Fruit fly (Drosophila melanogaster) whole organism, embryonic: ENCODE measurements around the gene Sk2.

Experiments used
- Bdp1 ChIP-seq: fragments of 200-800 bp; sonication (Bioruptor generic); optimal IDR thresholded peaks from 3 replicates; lab custom pipeline; 2016; ENCODE audit warnings: missing biosample characterization, missing genetic modification characterization
- Blimp-1 ChIP-seq: fragments of 200-800 bp; sonication (Bioruptor generic); optimal IDR thresholded peaks from 3 replicates; lab custom pipeline; 2018; ENCODE audit warnings: missing biosample characterization, missing genetic modification characterization, mild to moderate bottlenecking, moderate library complexity, missing genetic modification reagents
- BtbVII ChIP-seq: fragments of 200-800 bp; sonication (Bioruptor generic); optimal IDR thresholded peaks from 3 replicates; lab custom pipeline; 2017; ENCODE audit warnings: missing biosample characterization, mild to moderate bottlenecking, missing genetic modification characterization
- CG1024 ChIP-seq: fragments of 200-800 bp; sonication (Bioruptor generic); IDR thresholded peaks from 2 replicates; pipeline ENCODE4 v1.3.6; 2022; ENCODE audit warnings: missing biosample characterization, missing genetic modification characterization
- CG10543 ChIP-seq: fragments of 200-800 bp; sonication (Bioruptor generic); optimal IDR thresholded peaks from 3 replicates; lab custom pipeline; 2017; ENCODE audit warnings: missing biosample characterization, mild to moderate bottlenecking, missing genetic modification characterization, moderate library complexity
- CG1233 ChIP-seq: fragments of 200-800 bp; sonication (Bioruptor generic); optimal IDR thresholded peaks from 4 replicates; lab custom pipeline; 2018; ENCODE audit warnings: missing biosample characterization, mild to moderate bottlenecking, missing genetic modification characterization
- CG12769 ChIP-seq: fragments of 200-800 bp; sonication (Bioruptor generic); optimal IDR thresholded peaks from 2 replicates; lab custom pipeline; 2019; ENCODE audit warnings: missing biosample characterization, mild to moderate bottlenecking, missing genetic modification characterization, moderate library complexity
- CG13894 ChIP-seq: fragments of 200-800 bp; sonication (Bioruptor generic); optimal IDR thresholded peaks from 3 replicates; lab custom pipeline; 2018; ENCODE audit warnings: missing biosample characterization, mild to moderate bottlenecking, missing genetic modification characterization, moderate library complexity
- CG15073 ChIP-seq: fragments of 200-800 bp; sonication (Bioruptor generic); optimal IDR thresholded peaks from 2 replicates; lab custom pipeline; 2016; ENCODE audit warnings: missing biosample characterization, missing genetic modification characterization
- CG15479 ChIP-seq: fragments of 200-800 bp; sonication (Bioruptor generic); optimal IDR thresholded peaks from 3 replicates; lab custom pipeline; 2019; ENCODE audit warnings: missing biosample characterization, mild to moderate bottlenecking, missing genetic modification characterization, moderate library complexity
- CG15696 ChIP-seq: fragments of 200-800 bp; sonication (Bioruptor generic); optimal IDR thresholded peaks from 2 replicates; lab custom pipeline; 2019; ENCODE audit warnings: missing biosample characterization, mild to moderate bottlenecking, missing genetic modification characterization, moderate library complexity
- CG1603 ChIP-seq: fragments of 200-800 bp; sonication (Bioruptor generic); optimal IDR thresholded peaks from 2 replicates; lab custom pipeline; 2019; ENCODE audit warnings: missing biosample characterization, mild to moderate bottlenecking, missing genetic modification characterization, moderate library complexity
- CG16815 ChIP-seq: fragments of 200-800 bp; sonication (Bioruptor generic); optimal IDR thresholded peaks from 3 replicates; lab custom pipeline; 2017; ENCODE audit warnings: missing biosample characterization, mild to moderate bottlenecking, missing genetic modification characterization
- CG18011 ChIP-seq: fragments of 200-800 bp; sonication (Bioruptor generic); optimal IDR thresholded peaks from 2 replicates; lab custom pipeline; 2017; ENCODE audit warnings: missing biosample characterization, missing genetic modification characterization, mild to moderate bottlenecking, moderate library complexity, missing genotype
- CG3838 ChIP-seq: fragments of 200-800 bp; sonication (Bioruptor generic); optimal IDR thresholded peaks from 3 replicates; lab custom pipeline; 2016; ENCODE audit warnings: missing biosample characterization, missing genetic modification characterization
- CG6683 ChIP-seq: fragments of 200-800 bp; sonication (Bioruptor generic); optimal IDR thresholded peaks from 2 replicates; lab custom pipeline; 2017; ENCODE audit warnings: missing biosample characterization, mild to moderate bottlenecking, missing genetic modification characterization, missing genetic modification reagents
- CG6791 ChIP-seq: fragments of 200-800 bp; sonication (Bioruptor generic); IDR thresholded peaks from 3 replicates; pipeline ENCODE4 v1.3.6; 2022; ENCODE audit warnings: missing biosample characterization, missing genetic modification characterization; ENCODE audit not compliant: partially characterized antibody
- CG7839 ChIP-seq: fragments of 200-800 bp; sonication (Bioruptor generic); optimal IDR thresholded peaks from 3 replicates; lab custom pipeline; 2018; ENCODE audit warnings: missing biosample characterization, mild to moderate bottlenecking, missing genetic modification characterization, moderate library complexity
- D ChIP-seq, 2 experiments: fragments of 200-800 bp in 1 of 2; fragments of >200 bp in 1 of 2; sonication (Bioruptor generic) in 1 of 2; optimal IDR thresholded peaks; 2 replicates in 1 of 2; 3 replicates in 1 of 2; lab custom pipeline; 2017; ENCODE audit warnings: mild to moderate bottlenecking in 1 of 2, missing biosample characterization in 1 of 2, missing genetic modification characterization in 1 of 2, missing genetic modification reagents in 1 of 2
- Dip2 ChIP-seq: fragments of 200-800 bp; sonication (Bioruptor generic); IDR thresholded peaks from 2 replicates; pipeline ENCODE4 v1.3.6; 2022; ENCODE audit warnings: missing biosample characterization, missing genetic modification characterization
- Ets65A ChIP-seq: fragments of 200-800 bp; sonication (Bioruptor generic); peaks from one replicate; lab custom pipeline; 2016; ENCODE audit warnings: missing biosample characterization, missing genetic modification characterization
- NFAT ChIP-seq: fragments of 200-800 bp; sonication (Bioruptor generic); IDR thresholded peaks from 2 replicates; pipeline ENCODE4 v1.3.6; 2022; ENCODE audit warnings: missing biosample characterization, missing genetic modification characterization
- Nf-YA ChIP-seq: fragments of 200-800 bp; sonication (Bioruptor generic); IDR thresholded peaks from 2 replicates; pipeline ENCODE4 v1.3.6; 2022; ENCODE audit warnings: missing biosample characterization, missing genetic modification characterization
- Pdp1 ChIP-seq, 2 experiments: fragments of 200-800 bp; sonication (Bioruptor generic); optimal IDR thresholded peaks; 3 replicates each; lab custom pipeline; 2016; ENCODE audit warnings: missing biosample characterization in 2 of 2, missing genetic modification characterization in 2 of 2, mild to moderate bottlenecking in 1 of 2, moderate library complexity in 1 of 2
- Sin3A ChIP-seq: fragments of >200 bp; optimal IDR thresholded peaks from 2 replicates; lab custom pipeline; 2018
- Six4 ChIP-seq: fragments of 200-800 bp; sonication (Bioruptor generic); optimal IDR thresholded peaks from 2 replicates; lab custom pipeline; 2016; ENCODE audit warnings: missing biosample characterization, missing genetic modification characterization
- Usf ChIP-seq: fragments of 200-800 bp; sonication (Bioruptor generic); optimal IDR thresholded peaks from 2 replicates; lab custom pipeline; 2017; ENCODE audit warnings: missing genotype, missing biosample characterization, missing genetic modification characterization
- abd-A ChIP-seq: fragments of 200-800 bp; sonication (Bioruptor generic); optimal IDR thresholded peaks from 3 replicates; lab custom pipeline; 2019; ENCODE audit warnings: missing biosample characterization, mild to moderate bottlenecking, missing genetic modification characterization, moderate library complexity
- chinmo ChIP-seq: fragments of 200-800 bp; sonication (Bioruptor generic); IDR thresholded peaks from 4 replicates; pipeline ENCODE4 v1.3.6; 2022; ENCODE audit warnings: missing biosample characterization, missing genetic modification characterization; ENCODE audit not compliant: partially characterized antibody
- cwo ChIP-seq: fragments of 200-800 bp; sonication (Bioruptor generic); optimal IDR thresholded peaks from 3 replicates; lab custom pipeline; 2017; ENCODE audit warnings: missing biosample characterization, missing genetic modification characterization, mild to moderate bottlenecking, moderate library complexity, missing genetic modification reagents
- maf-S ChIP-seq: fragments of 200-800 bp; sonication (Bioruptor generic); optimal IDR thresholded peaks from 2 replicates; lab custom pipeline; 2016; ENCODE audit warnings: missing biosample characterization, missing genetic modification characterization
- p53 ChIP-seq: fragments of 200-800 bp; sonication (Bioruptor generic); optimal IDR thresholded peaks from 2 replicates; lab custom pipeline; 2016; ENCODE audit warnings: missing biosample characterization, missing genetic modification characterization
- pb ChIP-seq: fragments of 200-800 bp; sonication (Bioruptor generic); optimal IDR thresholded peaks from 3 replicates; lab custom pipeline; 2016; ENCODE audit warnings: missing biosample characterization, missing genetic modification characterization
- row ChIP-seq: fragments of 200-800 bp; sonication (Bioruptor generic); IDR thresholded peaks from 3 replicates; pipeline ENCODE4 v1.3.6; 2022; ENCODE audit warnings: missing biosample characterization, missing genetic modification characterization
- scrt ChIP-seq: fragments of 200-800 bp; sonication (Bioruptor generic); optimal IDR thresholded peaks from 2 replicates; lab custom pipeline; 2018; ENCODE audit warnings: missing biosample characterization, mild to moderate bottlenecking, missing genetic modification characterization, moderate library complexity
- sd ChIP-seq: fragments of 200-800 bp; sonication (Bioruptor generic); optimal IDR thresholded peaks from 3 replicates; lab custom pipeline; 2018; ENCODE audit warnings: missing biosample characterization, mild to moderate bottlenecking, missing genetic modification characterization, moderate library complexity
- seq ChIP-seq: fragments of 200-800 bp; sonication (Bioruptor generic); IDR thresholded peaks from 2 replicates; pipeline ENCODE4 v1.3.6; 2022; ENCODE audit warnings: missing biosample characterization, missing genetic modification characterization
- slou ChIP-seq: fragments of 200-800 bp; sonication (Bioruptor generic); optimal IDR thresholded peaks from 3 replicates; lab custom pipeline; 2016; ENCODE audit warnings: missing biosample characterization, missing genetic modification characterization
- vvl ChIP-seq: fragments of 200-800 bp; sonication (Bioruptor generic); IDR thresholded peaks from 2 replicates; pipeline ENCODE4 v1.3.6; 2022; ENCODE audit warnings: missing biosample characterization, missing genetic modification characterization
- yki ChIP-seq: fragments of >200 bp; optimal IDR thresholded peaks from 3 replicates; lab custom pipeline; 2018

Gene Sk2

DNA sequence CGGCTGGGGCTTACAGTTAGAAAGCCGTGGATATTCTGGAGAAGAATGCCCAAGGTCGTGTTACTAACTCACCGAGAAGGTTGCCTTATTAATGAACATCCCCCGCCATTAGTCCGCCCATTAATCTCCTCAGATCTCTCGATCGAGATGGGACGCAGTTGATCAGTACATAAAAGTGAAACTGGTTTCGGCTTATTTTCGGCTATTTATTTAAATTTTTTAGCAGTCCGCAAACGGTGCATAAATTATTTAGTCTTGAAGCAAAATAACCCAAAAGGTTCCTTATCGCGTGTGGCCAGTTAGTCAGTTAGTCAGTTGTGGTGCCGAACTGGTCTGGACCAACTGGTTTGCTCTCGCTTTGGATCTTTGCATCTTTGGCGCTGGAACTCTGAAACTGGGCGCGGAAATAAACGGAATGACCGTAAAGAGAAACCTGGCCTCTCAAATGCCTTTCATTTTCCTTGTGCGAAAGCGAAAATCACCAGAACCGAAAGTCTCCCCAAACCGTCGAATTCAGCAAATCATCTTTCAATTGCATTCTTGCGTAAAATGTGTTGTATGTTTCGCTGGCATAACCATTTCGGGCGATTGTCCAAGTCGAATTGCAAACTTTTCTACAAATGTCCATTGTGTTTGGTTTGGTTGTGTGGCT is 52.0 kb downstream of the Sk2 start:
- no peak for TF ChIP-seq maf-S (GFP tag; lab: Kevin White, UChicago)
- no peak for TF ChIP-seq CG15696 (tag; lab: Kevin White, UChicago)
- TF ChIP-seq CG15073 (GFP tag; lab: Kevin White, UChicago): no peak
- TF ChIP-seq seq (GFP tag; lab: Robert Waterston, UW): no peak
- no peak for TF ChIP-seq CG10543
- peak; percentile 72 for TF ChIP-seq Ets65A
- no peak for TF ChIP-seq CG1233
- TF ChIP-seq D (optimal IDR thresholded peaks at IDR 0.05; lab: Kevin White, UChicago): no peak
- TF ChIP-seq D (GFP tag; optimal IDR thresholded peaks at IDR 0.05; lab: Kevin White, UChicago): no peak
- no peak for TF ChIP-seq slou (GFP tag; lab: Kevin White, UChicago)
- no peak for TF ChIP-seq Sin3A (lab: Kevin White, UChicago)
- TF ChIP-seq CG15479: no peak
- TF ChIP-seq CG12769: peak; percentile 49
- no peak for TF ChIP-seq BtbVII (GFP tag; lab: Kevin White, UChicago)
- TF ChIP-seq abd-A (tag; lab: Kevin White, UChicago): peak; percentile 70
- TF ChIP-seq CG7839 (tag; lab: Kevin White, UChicago): no peak
- no peak for TF ChIP-seq Bdp1
- no peak for TF ChIP-seq CG3838
- TF ChIP-seq sd (tag; lab: Kevin White, UChicago): peak; percentile 40
- peak; percentile 44 for TF ChIP-seq CG13894
- peak; percentile 76 for TF ChIP-seq Blimp-1 (GFP tag; lab: Kevin White, UChicago)
- no peak for TF ChIP-seq row (GFP tag; lab: Robert Waterston, UW)
- peak; percentile 77; the same call in 2 of the 4 replicates for TF ChIP-seq chinmo (GFP tag; lab: Robert Waterston, UW)
- TF ChIP-seq Usf (GFP tag; lab: Kevin White, UChicago): no peak
- TF ChIP-seq Nf-YA (GFP tag; lab: Robert Waterston, UW): no peak
- no peak for TF ChIP-seq p53 (GFP tag; lab: Kevin White, UChicago)
- TF ChIP-seq CG16815 (GFP tag; lab: Kevin White, UChicago): no peak
- no peak for TF ChIP-seq CG1603 (tag; lab: Kevin White, UChicago)
- no peak for TF ChIP-seq Dip2 (GFP tag; lab: Robert Waterston, UW)
- peak; percentile 1 for TF ChIP-seq cwo
- TF ChIP-seq CG18011 (GFP tag; lab: Kevin White, UChicago): no peak
- TF ChIP-seq scrt: no peak
- peak; percentile 71 for TF ChIP-seq vvl (GFP tag; lab: Robert Waterston, UW)
- TF ChIP-seq CG1024: no peak
- TF ChIP-seq Pdp1 (GFP tag; optimal IDR thresholded peaks at IDR 0.05; lab: Kevin White, UChicago): no peak
- TF ChIP-seq pb (GFP tag; lab: Kevin White, UChicago): no peak
- TF ChIP-seq NFAT (GFP tag; lab: Robert Waterston, UW): no peak
- no peak for TF ChIP-seq CG6791
- TF ChIP-seq yki (lab: Kevin White, UChicago): no peak
- no peak for TF ChIP-seq Six4
- TF ChIP-seq CG6683 (GFP tag; lab: Kevin White, UChicago): no peak
